Worm (Caenorhabditis elegans): ENCODE results near the gene C02G6.3.

Gene C02G6.3

ce11 chrV:5835979-5836615 is 44.1 kb upstream of the C02G6.3 start:
- TF ChIP-seq C08G9.2 (tag; optimal IDR thresholded peaks at IDR 0.05): peak; percentile 1
- TF ChIP-seq mec-3 (tag; optimal IDR thresholded peaks at IDR 0.05; ENCODE audit: borderline replicate concordance): peak; percentile 64
- no peak for TF ChIP-seq sdc-2 (tag; optimal IDR thresholded peaks at IDR 0.05)
- TF ChIP-seq ceh-34 (tag; optimal IDR thresholded peaks at IDR 0.05): peak; percentile 17
- TF ChIP-seq gmeb-2 (tag; optimal IDR thresholded peaks at IDR 0.05): no peak
- no peak for TF ChIP-seq fkh-10 (GFP tag; optimal IDR thresholded peaks at IDR 0.05)
- no peak for TF ChIP-seq che-1 (tag; optimal IDR thresholded peaks at IDR 0.05)

ce11 chrV:5836616-5836982 is 43.6 kb upstream of the C02G6.3 start, which contains the start of gene col-140:
Gene col-140 (minus strand): TSS chrV:5836834.
- TF ChIP-seq T23F11.4 (GFP tag; optimal IDR thresholded peaks at IDR 0.05) (no peak), pqm-1 (tag; optimal IDR thresholded peaks at IDR 0.05) (no peak), ama-1 (optimal IDR thresholded peaks at IDR 0.05) (no peak), sdc-2 (tag; optimal IDR thresholded peaks at IDR 0.05) (no peak), fkh-6 (tag; optimal IDR thresholded peaks at IDR 0.05) (no peak), fax-1 (tag; optimal IDR thresholded peaks at IDR 0.05) (no peak), ceh-18 (tag; optimal IDR thresholded peaks at IDR 0.05) (no peak), pros-1 (tag; optimal IDR thresholded peaks at IDR 0.05) (no peak), che-1 (tag; optimal IDR thresholded peaks at IDR 0.05) (no peak)

- TF ChIP-seq ref-2 (tag; optimal IDR thresholded peaks at IDR 0.05): no peak
- no peak for TF ChIP-seq unc-86 (tag; optimal IDR thresholded peaks at IDR 0.05)
- no peak for TF ChIP-seq syd-9 (tag; optimal IDR thresholded peaks at IDR 0.05)
- no peak for TF ChIP-seq ceh-30 (tag; optimal IDR thresholded peaks at IDR 0.05)
These were observed 41.4 kb upstream of the C02G6.3 start, which contains the start of gene F26F12.2 for ce11 chrV:5838576-5839366. Gene F26F12.2 (minus strand): TSS chrV:5838613.

ce11 chrV:5840939-5841338 is 39.2 kb upstream of the C02G6.3 start:
- TF ChIP-seq ceh-22 (tag; optimal IDR thresholded peaks at IDR 0.05) (no peak), elt-2 (tag; optimal IDR thresholded peaks at IDR 0.05) (no peak), rnt-1 (tag; optimal IDR thresholded peaks at IDR 0.05) (no peak), ceh-6 (GFP tag; optimal IDR thresholded peaks at IDR 0.05) (no peak), unc-86 (tag; optimal IDR thresholded peaks at IDR 0.05) (no peak), madf-2 (tag; optimal IDR thresholded peaks at IDR 0.05) (no peak), elt-4 (tag; optimal IDR thresholded peaks at IDR 0.05) (no peak), mec-3 (tag; optimal IDR thresholded peaks at IDR 0.05; ENCODE audit: borderline replicate concordance) (no peak), hlh-15 (tag; optimal IDR thresholded peaks at IDR 0.05) (no peak), ceh-48 (tag; optimal IDR thresholded peaks at IDR 0.05) (no peak), ceh-31 (tag; optimal IDR thresholded peaks at IDR 0.05) (no peak), ztf-16 (tag; optimal IDR thresholded peaks at IDR 0.05) (no peak), ceh-19 (GFP tag; optimal IDR thresholded peaks at IDR 0.05) (no peak), fkh-6 (tag; optimal IDR thresholded peaks at IDR 0.05) (no peak), unc-42 (tag; optimal IDR thresholded peaks at IDR 0.05) (no peak), fkh-10 (GFP tag; optimal IDR thresholded peaks at IDR 0.05) (no peak), pat-9 (tag; optimal IDR thresholded peaks at IDR 0.05) (no peak), pax-1 (tag; optimal IDR thresholded peaks at IDR 0.05) (no peak)

- TF ChIP-seq hlh-6 (tag; optimal IDR thresholded peaks at IDR 0.05) (no peak), pros-1 (tag; optimal IDR thresholded peaks at IDR 0.05) (no peak), ceh-24 (tag; optimal IDR thresholded peaks at IDR 0.05) (no peak), C38D4.7 (GFP tag; optimal IDR thresholded peaks at IDR 0.05) (no peak), rnt-1 (tag; optimal IDR thresholded peaks at IDR 0.05) (no peak)
These were observed 37.5 kb upstream of the C02G6.3 start for ce11 chrV:5842507-5843144.

Data from whole organism, late embryonic.